Worm (Caenorhabditis elegans): Measurements from ENCODE around the gene idpb-4.

The idpb-4 gene

ce11 chrII:8731736-8732229 is 5.6 kb downstream of the idpb-4 start:
- TF ChIP-seq lin-35 (GFP tag; optimal IDR thresholded peaks at IDR 0.05) (no peak), blmp-1 (tag; optimal IDR thresholded peaks at IDR 0.05) (peak; percentile 89), nhr-47 (tag; optimal IDR thresholded peaks at IDR 0.05) (no peak), nhr-19 (GFP tag; conservative IDR thresholded peaks at IDR 0.05) (no peak), ama-1 (optimal IDR thresholded peaks at IDR 0.05) (no peak)

- TF ChIP-seq aha-1 (tag; optimal IDR thresholded peaks at IDR 0.05) (no peak), nhr-76 (tag; optimal IDR thresholded peaks at IDR 0.05) (no peak), elt-3 (tag; optimal IDR thresholded peaks at IDR 0.05) (peak in 1 of 6 experiments; percentile 87), unc-62 (GFP tag; optimal IDR thresholded peaks at IDR 0.05) (no peak), nhr-11 (tag; optimal IDR thresholded peaks at IDR 0.05) (no peak), ceh-88 (GFP tag; IDR thresholded peaks at IDR 0.05) (no peak), efl-1 (optimal IDR thresholded peaks at IDR 0.05) (no peak), efl-1 (GFP tag; optimal IDR thresholded peaks at IDR 0.05 in 1 of 2) (peak in 1 of 2 experiments; percentile 27), lin-39 (tag; optimal IDR thresholded peaks at IDR 0.05) (no peak), blmp-1 (tag; optimal IDR thresholded peaks at IDR 0.05) (peak; percentile 96)
Measured at ce11 chrII:8730960-8731693, 6.2 kb downstream of the idpb-4 start.

ce11 chrII:8730281-8730680 is 7.1 kb downstream of the idpb-4 start:
- TF ChIP-seq unc-30 (tag; optimal IDR thresholded peaks at IDR 0.05), result no peak
- TF ChIP-seq ama-1 (optimal IDR thresholded peaks at IDR 0.05), result no peak
- no peak for TF ChIP-seq lin-13 (GFP tag; optimal IDR thresholded peaks at IDR 0.05)
- TF ChIP-seq lin-14 (GFP tag; optimal IDR thresholded peaks at IDR 0.05), result peak; percentile 23
- TF ChIP-seq egl-27 (tag; optimal IDR thresholded peaks at IDR 0.05), result no peak
- TF ChIP-seq vab-15 (tag; optimal IDR thresholded peaks at IDR 0.05), result no peak
- no peak for TF ChIP-seq ceh-90 (tag; optimal IDR thresholded peaks at IDR 0.05)
- TF ChIP-seq dsc-1 (tag; optimal IDR thresholded peaks at IDR 0.05), result no peak
- peak; percentile 93 for TF ChIP-seq blmp-1 (tag; optimal IDR thresholded peaks at IDR 0.05)
- TF ChIP-seq nhr-76 (tag; optimal IDR thresholded peaks at IDR 0.05), result no peak
- TF ChIP-seq elt-3 (tag; optimal IDR thresholded peaks at IDR 0.05), result peak in 1 of 6 experiments; percentile 46
- TF ChIP-seq rnt-1 (tag; optimal IDR thresholded peaks at IDR 0.05), result peak; percentile 32
- no peak for TF ChIP-seq snu-23 (GFP tag; optimal IDR thresholded peaks at IDR 0.05)
- TF ChIP-seq efl-1 (optimal IDR thresholded peaks at IDR 0.05), result no peak
- no peak for TF ChIP-seq efl-1 (GFP tag; optimal IDR thresholded peaks at IDR 0.05 in 1 of 2)
- no peak for TF ChIP-seq nhr-237 (tag; optimal IDR thresholded peaks at IDR 0.05)
- no peak for TF ChIP-seq nhr-85 (tag)

- no peak for TF ChIP-seq nhr-28 (tag; optimal IDR thresholded peaks at IDR 0.05)
- no peak for TF ChIP-seq nhr-12 (tag; optimal IDR thresholded peaks at IDR 0.05)
- no peak for TF ChIP-seq grh-1 (GFP tag; IDR thresholded peaks at IDR 0.05)
- no peak for TF ChIP-seq swsn-7 (tag; optimal IDR thresholded peaks at IDR 0.05)
- no peak for TF ChIP-seq fkh-4 (tag; optimal IDR thresholded peaks at IDR 0.05; ENCODE audit: borderline replicate concordance)
- TF ChIP-seq fkh-10 (GFP tag; optimal IDR thresholded peaks at IDR 0.05), result no peak
- TF ChIP-seq ceh-90 (tag; optimal IDR thresholded peaks at IDR 0.05), result no peak
- no peak for TF ChIP-seq tbx-2 (tag; optimal IDR thresholded peaks at IDR 0.05)
- TF ChIP-seq C16A3.4 (tag; optimal IDR thresholded peaks at IDR 0.05), result no peak
- no peak for TF ChIP-seq nhr-47 (tag; optimal IDR thresholded peaks at IDR 0.05)
- TF ChIP-seq snu-23 (GFP tag; optimal IDR thresholded peaks at IDR 0.05), result no peak
- no peak for TF ChIP-seq vab-15 (tag; optimal IDR thresholded peaks at IDR 0.05)
- no peak for TF ChIP-seq efl-3 (GFP tag; optimal IDR thresholded peaks at IDR 0.05)
- no peak for TF ChIP-seq lir-3 (tag; optimal IDR thresholded peaks at IDR 0.05; ENCODE audit: poor library complexity)
- no peak for TF ChIP-seq ceh-88 (GFP tag; IDR thresholded peaks at IDR 0.05)
- no peak for TF ChIP-seq pax-3 (tag; optimal IDR thresholded peaks at IDR 0.05)
- no peak for TF ChIP-seq nhr-20 (tag; optimal IDR thresholded peaks at IDR 0.05)
- no peak for TF ChIP-seq ceh-82 (tag; optimal IDR thresholded peaks at IDR 0.05)
Measured at ce11 chrII:8726700-8727099, 10.7 kb downstream of the idpb-4 start, which contains the start of gene T01B7.9. T01B7.9 (minus strand) TSS chrII:8726800.
